Worm (Caenorhabditis elegans): ENCODE measurements around the gene R05G6.9.

DNA sequence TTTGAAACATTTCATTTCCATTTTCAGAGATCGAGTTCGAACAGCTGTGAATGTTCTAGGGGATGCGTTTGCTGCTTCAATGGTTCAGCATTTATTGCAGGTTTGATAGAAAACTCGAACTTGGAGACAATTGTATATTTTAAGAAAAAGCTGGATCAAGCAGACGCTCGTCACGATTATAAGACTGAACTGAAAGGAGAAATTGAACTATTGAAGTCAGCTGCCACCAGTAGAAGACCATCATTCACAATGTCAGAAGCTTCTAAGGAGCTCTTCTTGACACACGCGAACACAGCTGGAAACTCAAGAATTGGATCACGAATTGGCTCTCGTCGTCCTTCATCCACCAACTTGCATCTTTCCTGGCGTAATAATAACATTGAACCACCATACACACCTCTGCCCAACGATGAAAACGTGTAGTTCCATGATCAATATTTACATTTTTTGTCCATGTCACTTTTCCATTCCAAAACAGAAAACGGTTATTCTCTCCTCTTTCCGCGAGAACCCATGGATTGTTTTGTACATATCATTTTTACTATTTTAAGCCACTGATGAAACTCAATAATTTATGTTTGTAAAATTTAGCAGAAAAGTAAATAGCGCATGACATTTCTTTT, 10.1 kb downstream of the R05G6.9 start:
- no peak for TF ChIP-seq scrt-1 (GFP tag; IDR thresholded peaks at IDR 0.05)
- no peak for TF ChIP-seq ama-1 (optimal IDR thresholded peaks at IDR 0.05)
- TF ChIP-seq tbx-11 (GFP tag; IDR thresholded peaks at IDR 0.05), result no peak
- TF ChIP-seq pes-1 (GFP tag; IDR thresholded peaks at IDR 0.05), result no peak
- TF ChIP-seq F13C5.2 (tag; optimal IDR thresholded peaks at IDR 0.05), result no peak
